Worm (Caenorhabditis elegans) whole organism, L3 larva: Measurements from ENCODE around the gene Y43F8B.11.

Source experiments
- R02D3.7 ChIP-seq: fragments of 150-350 bp; optimal IDR thresholded peaks from 2 replicates; lab custom pipeline; 2014; ENCODE audit warnings: missing biosample characterization, missing genetic modification characterization
- aly-2 ChIP-seq: fragments of 150-350 bp; optimal IDR thresholded peaks from 2 replicates; lab custom pipeline; 2014; ENCODE audit warnings: missing biosample characterization, missing genetic modification characterization
- ama-1 ChIP-seq: fragments of 150-350 bp; optimal IDR thresholded peaks from 2 replicates; lab custom pipeline; 2018
- daf-12 ChIP-seq: fragments of 150-350 bp; optimal IDR thresholded peaks from 2 replicates; lab custom pipeline; 2014; ENCODE audit warnings: missing biosample characterization, missing genetic modification reagents, missing genetic modification characterization
- egl-27 ChIP-seq: sonication (generic microtip); optimal IDR thresholded peaks from 4 replicates; lab custom pipeline; 2017; ENCODE audit warnings: missing biosample characterization, missing genetic modification reagents, missing genetic modification characterization
- elt-2 ChIP-seq: sonication (generic microtip); optimal IDR thresholded peaks from 2 replicates; lab custom pipeline; 2016; ENCODE audit warnings: missing genetic modification reagents, mild to moderate bottlenecking, missing genetic modification characterization, missing compliant biosample characterization
- fkh-10 ChIP-seq: sonication (generic microtip); optimal IDR thresholded peaks from 2 replicates; lab custom pipeline; 2017; ENCODE audit warnings: missing biosample characterization, missing genetic modification reagents, missing genetic modification characterization
- fkh-2 ChIP-seq: fragments of 150-350 bp; optimal IDR thresholded peaks from 2 replicates; lab custom pipeline; 2014; ENCODE audit warnings: missing biosample characterization, missing genetic modification reagents, missing genetic modification characterization
- hmg-11 ChIP-seq: sonication (generic microtip); optimal IDR thresholded peaks from 2 replicates; lab custom pipeline; 2016; ENCODE audit warnings: missing genetic modification characterization, missing compliant biosample characterization
- lsy-12 ChIP-seq: sonication (generic microtip); optimal IDR thresholded peaks from 2 replicates; lab custom pipeline; 2016; ENCODE audit warnings: mild to moderate bottlenecking, missing genetic modification characterization, missing compliant biosample characterization
- mdl-1 ChIP-seq: fragments of 150-350 bp; optimal IDR thresholded peaks from 2 replicates; lab custom pipeline; 2014; ENCODE audit warnings: missing biosample characterization, missing genetic modification characterization
- mml-1 ChIP-seq: fragments of 150-350 bp; sonication (generic microtip); optimal IDR thresholded peaks from 3 replicates; lab custom pipeline; 2014; ENCODE audit warnings: missing biosample characterization, missing genetic modification characterization
- nfya-1 ChIP-seq: sonication (generic microtip); optimal IDR thresholded peaks from 2 replicates; lab custom pipeline; 2017; ENCODE audit warnings: missing genetic modification characterization, mild to moderate bottlenecking, missing compliant biosample characterization, antibody characterized with exemption, moderate library complexity; ENCODE audit not compliant: insufficient read depth
- nhr-11 ChIP-seq: fragments of 150-350 bp; optimal IDR thresholded peaks from 2 replicates; lab custom pipeline; 2014; ENCODE audit warnings: missing biosample characterization, missing genetic modification characterization
- nhr-12 ChIP-seq: fragments of 150-350 bp; optimal IDR thresholded peaks from 2 replicates; lab custom pipeline; 2014; ENCODE audit warnings: missing biosample characterization, missing genetic modification characterization
- nhr-23 ChIP-seq: fragments of 150-350 bp; optimal IDR thresholded peaks from 2 replicates; lab custom pipeline; 2014; ENCODE audit warnings: missing biosample characterization, missing genetic modification reagents, missing genetic modification characterization
- nhr-237 ChIP-seq: fragments of 150-350 bp; optimal IDR thresholded peaks from 2 replicates; lab custom pipeline; 2014; ENCODE audit warnings: missing biosample characterization, missing genetic modification characterization
- nhr-43 ChIP-seq: sonication (generic microtip); optimal IDR thresholded peaks from 2 replicates; lab custom pipeline; 2016; ENCODE audit warnings: mild to moderate bottlenecking, missing genetic modification characterization, missing compliant biosample characterization; ENCODE audit not compliant: poor library complexity, severe bottlenecking
- nhr-67 ChIP-seq: fragments of 150-350 bp; optimal IDR thresholded peaks from 2 replicates; lab custom pipeline; 2014; ENCODE audit warnings: missing biosample characterization, missing genetic modification characterization
- nhr-76 ChIP-seq: fragments of 150-350 bp; sonication (generic microtip); optimal IDR thresholded peaks from 5 replicates; lab custom pipeline; 2014; ENCODE audit warnings: missing biosample characterization, missing genetic modification characterization
- pha-4 ChIP-seq: fragments of 150-350 bp; optimal IDR thresholded peaks from 2 replicates; lab custom pipeline; 2014; ENCODE audit warnings: missing biosample characterization, missing genetic modification reagents, missing genetic modification characterization
- pqm-1 ChIP-seq: fragments of 150-350 bp; optimal IDR thresholded peaks from 2 replicates; lab custom pipeline; 2017; ENCODE audit warnings: missing biosample characterization, missing genetic modification characterization, inconsistent platforms
- sea-2 ChIP-seq: fragments of 150-350 bp; sonication (generic microtip); optimal IDR thresholded peaks from 4 replicates; lab custom pipeline; 2014; ENCODE audit warnings: missing biosample characterization, missing genetic modification reagents, missing genetic modification characterization
- snpc-4 ChIP-seq: fragments of 150-350 bp; optimal IDR thresholded peaks from 2 replicates; lab custom pipeline; 2014; ENCODE audit warnings: missing biosample characterization, missing genetic modification characterization
- unc-39 ChIP-seq: sonication (generic microtip); optimal IDR thresholded peaks from 4 replicates; lab custom pipeline; 2017; ENCODE audit warnings: missing biosample characterization, missing genetic modification characterization
- unc-62 ChIP-seq: fragments of 150-350 bp; sonication (generic microtip); optimal IDR thresholded peaks from 4 replicates; lab custom pipeline; 2014; ENCODE audit warnings: missing biosample characterization, missing genetic modification reagents, missing genetic modification characterization
- zag-1 ChIP-seq: fragments of 150-350 bp; optimal IDR thresholded peaks from 2 replicates; lab custom pipeline; 2014; ENCODE audit warnings: missing biosample characterization, missing genetic modification characterization
- ztf-11 ChIP-seq: fragments of 150-350 bp; optimal IDR thresholded peaks from 2 replicates; lab custom pipeline; 2014; ENCODE audit warnings: missing biosample characterization, missing genetic modification characterization

Y43F8B.11 gene

DNA sequence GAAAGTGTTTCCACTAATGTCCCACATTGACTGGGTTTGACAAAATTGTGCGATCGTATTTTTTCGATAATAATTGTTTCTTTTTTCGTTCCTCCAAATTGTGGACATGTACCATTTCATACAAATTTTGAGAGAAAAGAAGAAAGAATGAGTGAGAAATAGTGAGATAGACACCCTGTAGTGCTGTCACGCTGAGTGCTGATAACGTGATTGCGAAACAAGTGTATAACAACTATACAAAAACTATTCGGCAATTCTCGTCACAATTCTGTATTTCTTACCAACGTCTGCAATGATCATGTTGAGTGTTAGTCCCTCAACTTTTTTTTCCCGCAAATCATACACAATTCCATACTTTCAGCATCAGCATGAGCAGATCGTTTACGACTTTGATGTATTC lies 34.2 kb upstream of the Y43F8B.11 start, which contains the start of gene C25F9.14:
TSS of gene C25F9.14 (plus strand) at position 178 of the 400 bp plus-strand sequence.
- TF ChIP-seq ztf-11 (no peak), elt-2 (tag; lab: Kevin White, UChicago) (peak; percentile 49), fkh-10 (GFP tag; lab: Kevin White, UChicago) (no peak), sea-2 (GFP tag; lab: Kevin White, UChicago) (no peak), mml-1 (no peak), nfya-1 (tag; lab: Kevin White, UChicago) (no peak), nhr-11 (tag; lab: Kevin White, UChicago) (no peak), hmg-11 (no peak)

DNA sequence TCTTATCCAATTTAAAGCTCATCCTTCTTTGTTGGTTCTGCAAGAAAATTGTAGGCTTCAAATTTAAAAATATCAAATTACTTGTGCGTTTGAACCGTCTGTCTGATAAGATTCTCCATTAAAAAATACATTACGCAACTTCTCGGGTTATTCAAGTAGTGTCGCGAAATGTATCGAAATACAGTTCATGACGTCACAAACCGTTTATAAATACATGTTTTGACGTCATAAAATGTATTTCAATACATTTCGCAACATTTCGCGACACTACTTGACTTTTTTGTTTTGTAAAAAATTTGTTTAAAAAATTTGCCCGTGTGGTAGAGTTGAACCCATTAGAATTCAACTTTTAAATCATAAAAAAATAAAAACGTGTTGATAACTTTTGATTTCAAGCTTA lies 26.9 kb upstream of the Y43F8B.11 start:
- TF ChIP-seq unc-62 (GFP tag; lab: Kevin White, UChicago): no peak
- TF ChIP-seq elt-2 (tag; lab: Kevin White, UChicago): peak; percentile 30
- no peak for TF ChIP-seq nhr-12 (tag; lab: Kevin White, UChicago)
- no peak for TF ChIP-seq pqm-1

ce11 chrV:19445442-19445841 lies 25.0 kb upstream of the Y43F8B.11 start, which contains the start of gene M04C3.1:
Gene M04C3.1, minus strand, starts transcription at chrV:19445605.
- TF ChIP-seq ama-1: no peak
- TF ChIP-seq lsy-12 (tag; lab: Kevin White, UChicago): no peak
- no peak for TF ChIP-seq snpc-4 (tag; lab: Kevin White, UChicago)
- peak; percentile 67 for TF ChIP-seq elt-2 (tag; lab: Kevin White, UChicago)
- TF ChIP-seq pqm-1: peak; percentile 24
- TF ChIP-seq daf-12: no peak

ce11 chrV:19448805-19449204 lies 21.7 kb upstream of the Y43F8B.11 start, which contains the start of gene M04C3.2:
Gene M04C3.2, minus strand, starts transcription at chrV:19448905.
- TF ChIP-seq lsy-12 (tag; lab: Kevin White, UChicago) (no peak), zag-1 (tag; lab: Kevin White, UChicago) (no peak), nhr-76 (tag; lab: Kevin White, UChicago) (no peak), nhr-23 (no peak), unc-39 (no peak), pha-4 (no peak), nhr-43 (tag; lab: Kevin White, UChicago) (no peak), nhr-12 (tag; lab: Kevin White, UChicago) (no peak), fkh-2 (tag; lab: Kevin White, UChicago) (no peak), nhr-67 (no peak), aly-2 (tag; lab: Kevin White, UChicago) (no peak), unc-62 (GFP tag; lab: Kevin White, UChicago) (no peak)

DNA sequence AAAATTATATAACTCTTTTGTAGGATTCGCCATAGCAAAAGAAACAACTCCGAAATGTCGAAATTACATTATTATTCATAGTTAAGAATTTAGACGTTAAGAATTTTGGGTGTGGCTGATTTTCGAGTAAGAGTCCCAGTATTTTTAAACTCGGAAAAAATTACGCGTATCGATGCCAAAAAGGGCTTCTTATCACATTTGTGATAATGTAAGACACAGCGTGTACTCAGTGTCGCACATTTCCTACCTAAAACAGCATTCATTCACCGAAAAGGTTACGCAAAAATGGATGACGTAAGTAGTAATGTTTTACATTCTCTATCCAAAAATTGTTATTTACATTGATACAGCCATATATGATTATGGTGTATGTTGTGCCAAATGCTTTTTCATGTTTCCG lies 20.9 kb upstream of the Y43F8B.11 start, which contains the start of gene M04C3.5:
TSS of gene M04C3.5 (plus strand) at position 190 of the 400 bp plus-strand sequence.
- peak; percentile 14 for TF ChIP-seq pqm-1
- peak; percentile 67 for TF ChIP-seq elt-2 (tag; lab: Kevin White, UChicago)
- no peak for TF ChIP-seq zag-1 (tag; lab: Kevin White, UChicago)

ce11 chrV:19455650-19456049 lies 14.8 kb upstream of the Y43F8B.11 start, which contains the start of the genes Y43F8B.13 and Y43F8B.14:
Gene Y43F8B.13, plus strand, starts transcription at chrV:19455950.
Gene Y43F8B.14, minus strand, starts transcription at chrV:19455971.
- no peak for TF ChIP-seq sea-2 (GFP tag; lab: Kevin White, UChicago)
- TF ChIP-seq elt-2 (tag; lab: Kevin White, UChicago): peak; percentile 4
- TF ChIP-seq pha-4: no peak
- no peak for TF ChIP-seq R02D3.7 (tag; lab: Kevin White, UChicago)
- no peak for TF ChIP-seq mdl-1 (tag; lab: Kevin White, UChicago)
- no peak for TF ChIP-seq zag-1 (tag; lab: Kevin White, UChicago)
- TF ChIP-seq egl-27: no peak
- TF ChIP-seq, all 47 proteins: peak for 1

DNA sequence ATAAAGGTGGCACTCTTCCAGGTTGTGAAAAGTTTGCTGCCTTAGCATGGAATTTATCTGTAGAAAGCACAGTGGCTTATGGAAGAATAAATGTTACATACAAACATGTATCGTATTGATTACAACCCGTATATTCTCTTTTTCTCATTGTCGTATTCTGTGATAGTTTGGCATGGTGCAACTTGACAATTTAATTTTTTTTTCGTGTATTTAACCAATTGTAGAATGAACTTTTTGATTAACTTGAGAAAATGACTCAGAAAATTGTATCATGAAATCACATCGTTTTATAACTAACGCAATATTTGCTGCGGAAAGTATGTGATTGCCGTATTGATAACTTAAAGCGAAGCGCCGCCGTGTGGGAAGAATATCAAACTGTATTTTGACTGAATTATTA lies 13.4 kb upstream of the Y43F8B.11 start, which contains the start of gene Y43F8B.24:
TSS of gene Y43F8B.24 (plus strand) at position 301 of the 400 bp plus-strand sequence.
- TF ChIP-seq nhr-237 (tag; lab: Kevin White, UChicago) (no peak), elt-2 (tag; lab: Kevin White, UChicago) (peak; percentile 14)
- TF ChIP-seq, all 47 proteins: peak for 1
